Worm (Caenorhabditis elegans) whole organism, late embryonic: ENCODE data around the gene str-77.

Source experiments
- C38D4.7 ChIP-seq: fragments of 200-800 bp; sonication (Bioruptor generic); optimal IDR thresholded peaks from 2 replicates; lab custom pipeline; 2018; ENCODE audit warnings: mild to moderate bottlenecking, missing genetic modification characterization, moderate library complexity, missing compliant biosample characterization
- K09A11.1 ChIP-seq: sonication (generic microtip); optimal IDR thresholded peaks from 2 replicates; lab custom pipeline; 2017; ENCODE audit warnings: antibody characterized with exemption, mild to moderate bottlenecking, missing genetic modification characterization, missing compliant biosample characterization; ENCODE audit not compliant: insufficient read depth
- ceh-2 ChIP-seq: sonication (generic microtip); optimal IDR thresholded peaks from 2 replicates; lab custom pipeline; 2016; ENCODE audit warnings: missing genotype, missing genetic modification characterization, missing compliant biosample characterization
- ceh-30 ChIP-seq: fragments of 150-350 bp; optimal IDR thresholded peaks from 2 replicates; lab custom pipeline; 2014; ENCODE audit warnings: missing biosample characterization, missing genetic modification characterization
- ceh-31 ChIP-seq: sonication (generic microtip); optimal IDR thresholded peaks from 2 replicates; lab custom pipeline; 2016; ENCODE audit warnings: missing genetic modification characterization, missing compliant biosample characterization
- ceh-34 ChIP-seq: sonication (generic microtip); optimal IDR thresholded peaks from 2 replicates; lab custom pipeline; 2016; ENCODE audit warnings: mild to moderate bottlenecking, missing genetic modification characterization, missing compliant biosample characterization
- ceh-45 ChIP-seq: fragments of 200-800 bp; sonication (Bioruptor generic); IDR thresholded peaks from 2 replicates; pipeline ENCODE4 v1.3.6; 2022; ENCODE audit warnings: missing genetic modification reagents, missing genetic modification characterization, missing compliant biosample characterization
- ceh-6 ChIP-seq: fragments of 200-800 bp; sonication (Bioruptor generic); optimal IDR thresholded peaks from 2 replicates; lab custom pipeline; 2018; ENCODE audit warnings: mild to moderate bottlenecking, missing genetic modification characterization, missing compliant biosample characterization
- dve-1 ChIP-seq: sonication (generic microtip); optimal IDR thresholded peaks from 2 replicates; lab custom pipeline; 2017; ENCODE audit warnings: antibody characterized with exemption, mild to moderate bottlenecking, missing genetic modification characterization, missing compliant biosample characterization
- elt-2 ChIP-seq: sonication (generic microtip); optimal IDR thresholded peaks from 2 replicates; lab custom pipeline; 2016; ENCODE audit warnings: missing genetic modification reagents, missing genetic modification characterization, missing compliant biosample characterization
- ets-4 ChIP-seq: sonication (generic microtip); optimal IDR thresholded peaks from 2 replicates; lab custom pipeline; 2016; ENCODE audit warnings: missing genetic modification characterization, missing compliant biosample characterization
- eyg-1 ChIP-seq: sonication (generic microtip); optimal IDR thresholded peaks from 2 replicates; lab custom pipeline; 2016; ENCODE audit warnings: missing genotype, missing genetic modification characterization, missing compliant biosample characterization
- fax-1 ChIP-seq: sonication (generic microtip); optimal IDR thresholded peaks from 2 replicates; lab custom pipeline; 2016; ENCODE audit warnings: missing genotype, missing genetic modification characterization, missing compliant biosample characterization
- fkh-6 ChIP-seq: sonication (generic microtip); optimal IDR thresholded peaks from 2 replicates; lab custom pipeline; 2016; ENCODE audit warnings: missing genetic modification characterization, missing compliant biosample characterization
- gmeb-2 ChIP-seq: sonication (generic microtip); optimal IDR thresholded peaks from 2 replicates; lab custom pipeline; 2016; ENCODE audit warnings: missing genetic modification characterization, inconsistent platforms, missing compliant biosample characterization
- hlh-13 ChIP-seq: fragments of 200-800 bp; sonication (Bioruptor generic); optimal IDR thresholded peaks from 2 replicates; lab custom pipeline; 2018; ENCODE audit warnings: mild to moderate bottlenecking, missing genetic modification characterization, missing compliant biosample characterization
- hlh-30 ChIP-seq: sonication (generic microtip); optimal IDR thresholded peaks from 2 replicates; lab custom pipeline; 2017; ENCODE audit warnings: antibody characterized with exemption, missing genetic modification characterization, missing compliant biosample characterization; ENCODE audit not compliant: insufficient read depth
- hlh-8 ChIP-seq: sonication (generic microtip); optimal IDR thresholded peaks from 2 replicates; lab custom pipeline; 2016; ENCODE audit warnings: missing genotype, missing genetic modification characterization, missing compliant biosample characterization
- lim-6 ChIP-seq: sonication (generic microtip); optimal IDR thresholded peaks from 2 replicates; lab custom pipeline; 2016; ENCODE audit warnings: missing genetic modification characterization, missing compliant biosample characterization
- lin-11 ChIP-seq: fragments of 200-800 bp; sonication (Bioruptor generic); optimal IDR thresholded peaks from 2 replicates; lab custom pipeline; 2018; ENCODE audit warnings: mild to moderate bottlenecking, missing genetic modification characterization, missing compliant biosample characterization
- madf-2 ChIP-seq: sonication (generic microtip); optimal IDR thresholded peaks from 2 replicates; lab custom pipeline; 2017; ENCODE audit warnings: missing genetic modification characterization, missing compliant biosample characterization
- mec-3 ChIP-seq: sonication (generic microtip); optimal IDR thresholded peaks from 2 replicates; lab custom pipeline; 2016; ENCODE audit warnings: borderline replicate concordance, missing genetic modification characterization, missing compliant biosample characterization
- odd-2 ChIP-seq: sonication (generic microtip); optimal IDR thresholded peaks from 2 replicates; lab custom pipeline; 2017; ENCODE audit warnings: antibody characterized with exemption, mild to moderate bottlenecking, missing genetic modification characterization, missing compliant biosample characterization
- pat-9 ChIP-seq: fragments of 200-800 bp; sonication (Bioruptor generic); optimal IDR thresholded peaks from 2 replicates; lab custom pipeline; 2018; ENCODE audit warnings: mild to moderate bottlenecking, missing genetic modification characterization, moderate library complexity, missing compliant biosample characterization
- pax-1 ChIP-seq: fragments of 150-350 bp; optimal IDR thresholded peaks from 2 replicates; lab custom pipeline; 2014; ENCODE audit warnings: missing biosample characterization, missing genetic modification characterization
- pha-2 ChIP-seq: sonication (generic microtip); optimal IDR thresholded peaks from 2 replicates; lab custom pipeline; 2017; ENCODE audit warnings: mild to moderate bottlenecking, missing genetic modification characterization, missing compliant biosample characterization
- pha-4 ChIP-seq: fragments of 150-350 bp; optimal IDR thresholded peaks from 2 replicates; lab custom pipeline; 2018; ENCODE audit warnings: missing biosample characterization, missing genetic modification reagents, missing genetic modification characterization
- rnt-1 ChIP-seq: sonication (generic microtip); optimal IDR thresholded peaks from 2 replicates; lab custom pipeline; 2016; ENCODE audit warnings: missing genetic modification characterization, missing compliant biosample characterization
- sdc-2 ChIP-seq: sonication (generic microtip); optimal IDR thresholded peaks from 2 replicates; lab custom pipeline; 2016; ENCODE audit warnings: missing genotype, missing genetic modification characterization, missing compliant biosample characterization
- sox-2 ChIP-seq: fragments of 200-800 bp; sonication (Bioruptor generic); IDR thresholded peaks from 2 replicates; pipeline ENCODE4 v1.3.6; 2022; ENCODE audit warnings: missing genetic modification reagents, missing genetic modification characterization, missing compliant biosample characterization
- sox-4 ChIP-seq: sonication (generic microtip); optimal IDR thresholded peaks from 2 replicates; lab custom pipeline; 2017; ENCODE audit warnings: mild to moderate bottlenecking, missing genetic modification characterization, inconsistent platforms, missing compliant biosample characterization
- tbx-2 ChIP-seq: sonication (generic microtip); optimal IDR thresholded peaks from 2 replicates; lab custom pipeline; 2016; ENCODE audit warnings: missing genetic modification characterization, missing compliant biosample characterization
- ttx-3 ChIP-seq: sonication (generic microtip); optimal IDR thresholded peaks from 2 replicates; lab custom pipeline; 2016; ENCODE audit warnings: missing genetic modification reagents, missing genetic modification characterization, missing compliant biosample characterization
- unc-3 ChIP-seq, 2 experiments: fragments of 200-800 bp in 1 of 2; sonication (Bioruptor generic) in 1 of 2; sonication (generic microtip) in 1 of 2; conservative IDR thresholded peaks in 1 of 2; optimal IDR thresholded peaks in 1 of 2; 2 replicates each; pipeline versions ENCODE4 v1.3.6 to Lab custom; 2016 to 2022; ENCODE audit warnings: missing compliant biosample characterization in 2 of 2, missing genetic modification characterization in 2 of 2, missing genetic modification reagents in 1 of 2
- unc-42 ChIP-seq: sonication (generic microtip); optimal IDR thresholded peaks from 2 replicates; lab custom pipeline; 2016; ENCODE audit warnings: missing genotype, missing genetic modification characterization, missing compliant biosample characterization
- unc-86 ChIP-seq: sonication (generic microtip); optimal IDR thresholded peaks from 2 replicates; lab custom pipeline; 2016; ENCODE audit warnings: missing genetic modification characterization, missing compliant biosample characterization

str-77 gene

DNA sequence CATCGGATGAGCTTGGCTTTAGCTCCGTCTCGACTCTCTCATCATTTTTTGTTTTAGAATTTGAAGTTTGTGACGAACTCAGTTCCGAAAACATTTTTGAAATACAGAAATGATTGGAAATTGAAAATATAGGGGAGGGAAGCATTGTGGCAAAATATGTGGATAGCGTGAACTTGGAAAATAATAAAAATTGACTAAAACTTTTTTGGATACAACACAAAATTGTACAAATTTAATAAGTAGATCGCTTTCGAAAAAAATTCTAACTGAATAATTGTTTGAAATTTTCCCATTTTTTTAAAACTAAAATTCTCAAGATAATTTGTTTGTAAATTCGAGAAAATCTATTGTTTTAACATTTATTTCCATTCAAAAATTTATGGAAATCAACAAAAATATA, 35.0 kb upstream of the str-77 start, which contains the start of gene F59A1.15:
F59A1.15 (minus strand) TSS at position 101 of the 400 bp plus-strand sequence.
- TF ChIP-seq ceh-30 (tag; lab: Kevin White, UChicago) (no peak), odd-2 (tag; lab: Kevin White, UChicago) (no peak), pha-2 (tag; lab: Kevin White, UChicago) (no peak), lin-11 (no peak), C38D4.7 (GFP tag; lab: Kevin White, UChicago) (no peak), ceh-31 (tag; lab: Kevin White, UChicago) (no peak), sox-2 (GFP tag; lab: Robert Waterston, UW) (no peak), mec-3 (tag; lab: Kevin White, UChicago) (no peak), ceh-2 (tag; lab: Kevin White, UChicago) (no peak), pha-4 (tag; lab: Kevin White, UChicago) (no peak), ttx-3 (tag; lab: Kevin White, UChicago) (no peak), hlh-8 (tag; lab: Kevin White, UChicago) (no peak), hlh-13 (GFP tag; lab: Kevin White, UChicago) (no peak), madf-2 (tag; lab: Kevin White, UChicago) (no peak), unc-86 (tag; lab: Kevin White, UChicago) (no peak), tbx-2 (tag; lab: Kevin White, UChicago) (no peak), K09A11.1 (tag; lab: Kevin White, UChicago) (no peak), fax-1 (tag; lab: Kevin White, UChicago) (no peak), sdc-2 (tag; lab: Kevin White, UChicago) (no peak)

DNA sequence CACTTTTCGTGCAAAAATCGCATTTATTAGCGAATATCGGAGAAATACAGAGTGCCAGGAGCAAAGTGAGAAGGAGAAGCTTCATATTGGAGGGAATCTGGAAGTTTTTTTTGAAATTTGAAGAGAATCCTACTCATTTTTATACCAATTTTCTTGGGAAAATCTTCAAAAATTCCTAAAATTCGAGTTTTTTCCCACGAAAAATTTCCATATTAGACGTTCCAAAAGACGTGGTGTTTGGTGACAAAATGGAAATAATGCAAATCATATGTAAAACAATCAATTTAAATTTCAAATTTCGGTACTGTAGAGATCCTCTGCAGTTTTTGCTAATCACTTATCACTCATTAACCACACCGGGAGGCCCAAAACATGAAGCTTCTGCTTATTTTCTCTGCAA, 33.9 kb upstream of the str-77 start, which contains the start of the genes F59A1.16 and F59A1.6:
F59A1.16 (minus strand) TSS at position 101 of the 400 bp plus-strand sequence.
F59A1.6 (plus strand) TSS at position 285 of the 400 bp plus-strand sequence.
- TF ChIP-seq ceh-31 (tag; lab: Kevin White, UChicago), result no peak
- no peak for TF ChIP-seq lim-6 (tag; lab: Kevin White, UChicago)
- TF ChIP-seq hlh-8 (tag; lab: Kevin White, UChicago), result no peak
- no peak for TF ChIP-seq gmeb-2 (tag; lab: Kevin White, UChicago)
- TF ChIP-seq tbx-2 (tag; lab: Kevin White, UChicago), result no peak
- TF ChIP-seq unc-42, result no peak
- TF ChIP-seq pax-1 (tag; lab: Kevin White, UChicago), result no peak
- no peak for TF ChIP-seq sdc-2 (tag; lab: Kevin White, UChicago)
- no peak for TF ChIP-seq ceh-2 (tag; lab: Kevin White, UChicago)
- no peak for TF ChIP-seq mec-3 (tag; lab: Kevin White, UChicago)
- TF ChIP-seq, all 69 proteins: peak for 0

DNA sequence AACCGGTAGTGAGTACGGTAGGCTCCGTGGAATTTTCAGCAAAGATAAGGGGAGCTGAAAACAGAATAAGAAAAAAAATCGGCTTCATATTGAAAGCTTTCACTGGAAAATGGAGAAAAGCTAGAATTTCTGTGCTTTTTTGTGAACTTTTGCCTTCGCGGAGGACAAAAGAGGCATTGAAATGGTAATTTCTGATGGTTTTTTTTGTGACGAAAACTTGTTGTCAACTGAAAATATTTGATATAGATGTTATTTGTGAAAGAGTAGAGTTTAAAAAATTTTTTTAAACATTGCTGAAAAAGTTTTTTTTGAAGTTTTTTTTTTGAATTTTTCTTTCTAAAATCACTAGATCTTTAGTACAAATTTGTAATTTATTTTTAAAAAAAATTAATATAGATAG, 31.9 kb upstream of the str-77 start, which contains the start of gene F59A1.18:
F59A1.18 (minus strand) TSS at position 101 of the 400 bp plus-strand sequence.
- TF ChIP-seq pat-9, result no peak
- no peak for TF ChIP-seq ceh-30 (tag; lab: Kevin White, UChicago)
- TF ChIP-seq ceh-31 (tag; lab: Kevin White, UChicago), result no peak
- no peak for TF ChIP-seq elt-2 (tag; lab: Kevin White, UChicago)
- TF ChIP-seq ceh-6 (GFP tag; lab: Kevin White, UChicago), result no peak
- no peak for TF ChIP-seq ets-4
- TF ChIP-seq rnt-1 (tag; lab: Kevin White, UChicago), result no peak
- no peak for TF ChIP-seq sox-4 (tag; lab: Kevin White, UChicago)
- no peak for TF ChIP-seq dve-1 (tag; lab: Kevin White, UChicago)
- TF ChIP-seq C38D4.7 (GFP tag; lab: Kevin White, UChicago), result no peak
- TF ChIP-seq eyg-1 (tag; lab: Kevin White, UChicago), result no peak

DNA sequence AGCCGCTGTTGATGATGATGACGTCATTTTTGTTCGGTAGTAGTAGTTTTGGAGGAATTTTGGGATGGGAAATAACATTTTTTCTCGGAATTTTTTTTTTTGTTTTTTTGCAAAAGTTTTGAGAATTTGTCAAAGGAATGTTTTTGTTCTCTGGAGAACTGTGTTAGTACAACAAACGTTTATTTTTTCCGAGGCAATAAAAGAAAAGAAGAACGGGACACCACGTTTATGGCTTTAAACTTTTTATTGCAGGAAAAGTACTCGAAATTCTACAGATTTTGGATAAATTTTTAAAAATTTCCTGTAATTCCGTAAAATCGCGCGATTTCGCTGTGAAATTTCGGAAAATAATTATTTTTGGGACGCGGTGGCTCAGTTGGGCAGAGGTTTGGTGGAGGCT, 27.8 kb upstream of the str-77 start, which contains the start of gene F59A1.13:
F59A1.13 (minus strand) TSS at position 101 of the 400 bp plus-strand sequence.
- TF ChIP-seq fkh-6 (tag; lab: Kevin White, UChicago) (no peak), ceh-45 (GFP tag; lab: Robert Waterston, UW) (no peak), unc-86 (tag; lab: Kevin White, UChicago) (no peak), hlh-30 (tag; lab: Kevin White, UChicago) (no peak), ceh-34 (tag; lab: Kevin White, UChicago) (no peak), ceh-31 (tag; lab: Kevin White, UChicago) (no peak), unc-3 (GFP tag; conservative IDR thresholded peaks at IDR 0.05; lab: Robert Waterston, UW) (no peak), unc-3 (tag; optimal IDR thresholded peaks at IDR 0.05; lab: Kevin White, UChicago) (no peak), lim-6 (tag; lab: Kevin White, UChicago) (no peak)
